Fruit fly (Drosophila melanogaster): ENCODE measurements around the gene CG34242.

dm6 chr3L:12494273-12494672 lies 39.5 kb upstream of the CG34242 start:
- no peak for TF ChIP-seq CG7101 (tag; optimal IDR thresholded peaks at IDR 0.05)
- no peak for TF ChIP-seq cnc (optimal IDR thresholded peaks at IDR 0.05)
- TF ChIP-seq kay (GFP tag; ENCODE audit: borderline replicate concordance): no peak
- no peak for TF ChIP-seq bab1 (GFP tag; optimal IDR thresholded peaks at IDR 0.05)
- TF ChIP-seq CG11617 (GFP tag; optimal IDR thresholded peaks at IDR 0.05): no peak
- no peak for TF ChIP-seq CG33017 (tag; optimal IDR thresholded peaks at IDR 0.05)

All from whole organism, adult.